Worm (Caenorhabditis elegans): ENCODE measurements around the gene sdn-1.

ce11 chrX:10556764-10557163 lies 36.4 kb downstream of the sdn-1 start:
- TF ChIP-seq ets-7 (tag; optimal IDR thresholded peaks at IDR 0.05) (no peak), tbx-37 (GFP tag; conservative IDR thresholded peaks at IDR 0.05) (no peak), hmg-4 (GFP tag; optimal IDR thresholded peaks at IDR 0.05) (no peak), aly-1 (tag; optimal IDR thresholded peaks at IDR 0.05) (no peak), hmbx-1 (tag; optimal IDR thresholded peaks at IDR 0.05) (no peak), ama-1 (optimal IDR thresholded peaks at IDR 0.05) (no peak), scrt-1 (GFP tag; IDR thresholded peaks at IDR 0.05) (no peak), ceh-13 (GFP tag; optimal IDR thresholded peaks at IDR 0.05) (no peak), tra-4 (tag; optimal IDR thresholded peaks at IDR 0.05) (no peak)
